Worm (Caenorhabditis elegans): ENCODE measurements around the gene lgc-40.

The lgc-40 gene

ce11 chrX:2359797-2360196 lies at the start of gene lgc-40:
Gene lgc-40 (plus strand): TSS chrX:2360097.
- TF ChIP-seq W03F9.2 (tag; optimal IDR thresholded peaks at IDR 0.05) (no peak), him-1 (tag; optimal IDR thresholded peaks at IDR 0.05) (no peak), dao-5 (tag; optimal IDR thresholded peaks at IDR 0.05) (no peak)

ce11 chrX:2316205-2316604 lies 43.7 kb upstream of the lgc-40 start:
- TF ChIP-seq him-1 (tag; optimal IDR thresholded peaks at IDR 0.05) (no peak), dao-5 (tag; optimal IDR thresholded peaks at IDR 0.05) (no peak), W03F9.2 (tag; optimal IDR thresholded peaks at IDR 0.05) (no peak)

- TF ChIP-seq him-1 (tag; optimal IDR thresholded peaks at IDR 0.05) (no peak), dao-5 (tag; optimal IDR thresholded peaks at IDR 0.05) (no peak), W03F9.2 (tag; optimal IDR thresholded peaks at IDR 0.05) (no peak)
Measured at ce11 chrX:2316859-2317258, 43.0 kb upstream of the lgc-40 start.

- no peak for TF ChIP-seq him-1 (tag; optimal IDR thresholded peaks at IDR 0.05)
- TF ChIP-seq W03F9.2 (tag; optimal IDR thresholded peaks at IDR 0.05) = no peak
- no peak for TF ChIP-seq dao-5 (tag; optimal IDR thresholded peaks at IDR 0.05)
Measured at ce11 chrX:2317480-2317879, 42.4 kb upstream of the lgc-40 start.

- TF ChIP-seq dao-5 (tag; optimal IDR thresholded peaks at IDR 0.05) (no peak), W03F9.2 (tag; optimal IDR thresholded peaks at IDR 0.05) (no peak), him-1 (tag; optimal IDR thresholded peaks at IDR 0.05) (no peak)
Measured at ce11 chrX:2319238-2319637, 40.7 kb upstream of the lgc-40 start, which contains the start of gene aakg-4. Gene aakg-4 (minus strand): TSS chrX:2319338.

ce11 chrX:2320539-2320938 lies 39.4 kb upstream of the lgc-40 start:
- TF ChIP-seq him-1 (tag; optimal IDR thresholded peaks at IDR 0.05) (no peak), W03F9.2 (tag; optimal IDR thresholded peaks at IDR 0.05) (no peak), dao-5 (tag; optimal IDR thresholded peaks at IDR 0.05) (no peak)

ce11 chrX:2321758-2322157 lies 38.1 kb upstream of the lgc-40 start:
- no peak for TF ChIP-seq dao-5 (tag; optimal IDR thresholded peaks at IDR 0.05)
- TF ChIP-seq him-1 (tag; optimal IDR thresholded peaks at IDR 0.05) = no peak
- no peak for TF ChIP-seq W03F9.2 (tag; optimal IDR thresholded peaks at IDR 0.05)

- TF ChIP-seq W03F9.2 (tag; optimal IDR thresholded peaks at IDR 0.05) = no peak
Measured at ce11 chrX:2328873-2329272, 31.0 kb upstream of the lgc-40 start.

ce11 chrX:2330494-2330893 lies 29.4 kb upstream of the lgc-40 start:
- no peak for TF ChIP-seq W03F9.2 (tag; optimal IDR thresholded peaks at IDR 0.05)
- no peak for TF ChIP-seq him-1 (tag; optimal IDR thresholded peaks at IDR 0.05)
- TF ChIP-seq dao-5 (tag; optimal IDR thresholded peaks at IDR 0.05) = no peak

- no peak for TF ChIP-seq him-1 (tag; optimal IDR thresholded peaks at IDR 0.05)
- no peak for TF ChIP-seq W03F9.2 (tag; optimal IDR thresholded peaks at IDR 0.05)
- no peak for TF ChIP-seq dao-5 (tag; optimal IDR thresholded peaks at IDR 0.05)
Measured at ce11 chrX:2335384-2335783, 24.5 kb upstream of the lgc-40 start, which contains the start of gene T01B6.1. Gene T01B6.1 (plus strand): TSS chrX:2335684.

ce11 chrX:2338210-2338609 lies 21.7 kb upstream of the lgc-40 start, which contains the start of gene nlp-45:
Gene nlp-45 (minus strand): TSS chrX:2338310.
- TF ChIP-seq him-1 (tag; optimal IDR thresholded peaks at IDR 0.05) (no peak), dao-5 (tag; optimal IDR thresholded peaks at IDR 0.05) (no peak), W03F9.2 (tag; optimal IDR thresholded peaks at IDR 0.05) (no peak)

- no peak for TF ChIP-seq him-1 (tag; optimal IDR thresholded peaks at IDR 0.05)
- no peak for TF ChIP-seq W03F9.2 (tag; optimal IDR thresholded peaks at IDR 0.05)
- TF ChIP-seq dao-5 (tag; optimal IDR thresholded peaks at IDR 0.05) = no peak
Measured at ce11 chrX:2341989-2342388, 17.9 kb upstream of the lgc-40 start, which contains the start of gene nlp-22. Gene nlp-22 (minus strand): TSS chrX:2342089.

ce11 chrX:2342859-2343258 lies 17.0 kb upstream of the lgc-40 start, which contains the start of gene nlp-23:
Gene nlp-23 (minus strand): TSS chrX:2342959.
- TF ChIP-seq W03F9.2 (tag; optimal IDR thresholded peaks at IDR 0.05) = no peak
- TF ChIP-seq dao-5 (tag; optimal IDR thresholded peaks at IDR 0.05) = no peak
- TF ChIP-seq him-1 (tag; optimal IDR thresholded peaks at IDR 0.05) = no peak

ce11 chrX:2344104-2344503 lies 15.8 kb upstream of the lgc-40 start:
- no peak for TF ChIP-seq dao-5 (tag; optimal IDR thresholded peaks at IDR 0.05)
- no peak for TF ChIP-seq him-1 (tag; optimal IDR thresholded peaks at IDR 0.05)
- no peak for TF ChIP-seq W03F9.2 (tag; optimal IDR thresholded peaks at IDR 0.05)

- TF ChIP-seq dao-5 (tag; optimal IDR thresholded peaks at IDR 0.05) = no peak
- TF ChIP-seq him-1 (tag; optimal IDR thresholded peaks at IDR 0.05) = no peak
- no peak for TF ChIP-seq W03F9.2 (tag; optimal IDR thresholded peaks at IDR 0.05)
Measured at ce11 chrX:2344666-2345065, 15.2 kb upstream of the lgc-40 start, which contains the start of gene nlp-2. Gene nlp-2 (minus strand): TSS chrX:2344766.

Measured in whole organism, L4/young adult.